Fruit fly (Drosophila melanogaster) whole organism, embryonic: ENCODE data around the gene CG7276.

Experiments used
- ATbp ChIP-seq: fragments of 200-800 bp; sonication (Bioruptor generic); optimal IDR thresholded peaks from 2 replicates; lab custom pipeline; 2017; ENCODE audit warnings: missing biosample characterization, mild to moderate bottlenecking, missing genetic modification characterization, missing genetic modification reagents
- Asciz ChIP-seq: fragments of 200-800 bp; sonication (Bioruptor generic); optimal IDR thresholded peaks from 2 replicates; lab custom pipeline; 2017; ENCODE audit warnings: missing biosample characterization, mild to moderate bottlenecking, missing genetic modification characterization, missing genetic modification reagents
- CG1024 ChIP-seq: fragments of 200-800 bp; sonication (Bioruptor generic); IDR thresholded peaks from 2 replicates; pipeline ENCODE4 v1.3.6; 2022; ENCODE audit warnings: missing biosample characterization, missing genetic modification characterization
- CG10431 ChIP-seq: fragments of 200-800 bp; sonication (Bioruptor generic); optimal IDR thresholded peaks from 3 replicates; lab custom pipeline; 2018; ENCODE audit warnings: missing biosample characterization, mild to moderate bottlenecking, missing genetic modification characterization
- CG13424 ChIP-seq: fragments of 200-800 bp; sonication (Bioruptor generic); optimal IDR thresholded peaks from 2 replicates; lab custom pipeline; 2019; ENCODE audit warnings: missing biosample characterization, mild to moderate bottlenecking, missing genetic modification characterization, moderate library complexity
- CG15479 ChIP-seq: fragments of 200-800 bp; sonication (Bioruptor generic); optimal IDR thresholded peaks from 3 replicates; lab custom pipeline; 2019; ENCODE audit warnings: missing biosample characterization, mild to moderate bottlenecking, missing genetic modification characterization, moderate library complexity
- CG15601 ChIP-seq: fragments of 200-800 bp; sonication (Bioruptor generic); optimal IDR thresholded peaks from 3 replicates; lab custom pipeline; 2019; ENCODE audit warnings: missing biosample characterization, mild to moderate bottlenecking, missing genetic modification characterization, moderate library complexity
- CG17361 ChIP-seq: fragments of 200-800 bp; sonication (Bioruptor generic); IDR thresholded peaks from 3 replicates; pipeline ENCODE4 v1.3.6; 2022; ENCODE audit warnings: missing biosample characterization, missing genetic modification characterization
- CG18262 ChIP-seq: fragments of 200-800 bp; optimal IDR thresholded peaks from 3 replicates; lab custom pipeline; 2019; ENCODE audit warnings: missing biosample characterization, mild to moderate bottlenecking, missing genetic modification characterization, moderate library complexity
- CG2678 ChIP-seq: fragments of 200-800 bp; sonication (Bioruptor generic); optimal IDR thresholded peaks from 3 replicates; lab custom pipeline; 2019; ENCODE audit warnings: missing biosample characterization, mild to moderate bottlenecking, missing genetic modification characterization, moderate library complexity
- CG3163 ChIP-seq: fragments of 200-800 bp; sonication (Bioruptor generic); optimal IDR thresholded peaks from 3 replicates; lab custom pipeline; 2016; ENCODE audit warnings: missing biosample characterization, missing genetic modification characterization
- CG4707 ChIP-seq: fragments of 200-800 bp; sonication (Bioruptor generic); optimal IDR thresholded peaks from 2 replicates; lab custom pipeline; 2018; ENCODE audit warnings: missing biosample characterization, mild to moderate bottlenecking, missing genetic modification characterization, moderate library complexity
- CG6254 ChIP-seq: fragments of 200-800 bp; sonication (Bioruptor generic); optimal IDR thresholded peaks from 3 replicates; lab custom pipeline; 2017; ENCODE audit warnings: mild to moderate bottlenecking, missing biosample characterization, missing genetic modification reagents, missing genetic modification characterization
- CG7839 ChIP-seq: fragments of 200-800 bp; sonication (Bioruptor generic); optimal IDR thresholded peaks from 3 replicates; lab custom pipeline; 2018; ENCODE audit warnings: missing biosample characterization, mild to moderate bottlenecking, missing genetic modification characterization, moderate library complexity
- CG9727 ChIP-seq: fragments of 200-800 bp; sonication (Bioruptor generic); optimal IDR thresholded peaks from 3 replicates; lab custom pipeline; 2017; ENCODE audit warnings: missing biosample characterization, mild to moderate bottlenecking, missing genetic modification characterization
- CG9932 ChIP-seq: fragments of 200-800 bp; sonication (Bioruptor generic); IDR thresholded peaks from 2 replicates; pipeline ENCODE4 v1.3.6; 2022; ENCODE audit warnings: missing biosample characterization, missing genetic modification characterization
- CTCF ChIP-seq: fragments of 200-800 bp; sonication (Bioruptor generic); optimal IDR thresholded peaks from 2 replicates; lab custom pipeline; 2017; ENCODE audit warnings: missing biosample characterization, mild to moderate bottlenecking, missing genetic modification characterization, moderate library complexity
- Dbx ChIP-seq: fragments of 200-800 bp; sonication (Bioruptor generic); IDR thresholded peaks from 3 replicates; pipeline ENCODE4 v1.3.6; 2022; ENCODE audit warnings: missing biosample characterization, missing genetic modification characterization
- E2f1 ChIP-seq: fragments of 200-800 bp; sonication (Bioruptor generic); IDR thresholded peaks from 2 replicates; pipeline ENCODE4 v1.3.6; 2022; ENCODE audit warnings: missing biosample characterization, missing genetic modification characterization
- Mes4 ChIP-seq: fragments of 200-800 bp; sonication (Bioruptor generic); optimal IDR thresholded peaks from 2 replicates; lab custom pipeline; 2016; ENCODE audit warnings: missing biosample characterization, missing genetic modification characterization
- Nf-YB ChIP-seq: fragments of 200-800 bp; sonication (Bioruptor generic); optimal IDR thresholded peaks from 3 replicates; lab custom pipeline; 2019; ENCODE audit warnings: missing biosample characterization, mild to moderate bottlenecking, missing genetic modification characterization, moderate library complexity
- Pdp1 ChIP-seq, 2 experiments: fragments of 200-800 bp; sonication (Bioruptor generic); optimal IDR thresholded peaks; 3 replicates each; lab custom pipeline; 2016; ENCODE audit warnings: missing biosample characterization in 2 of 2, missing genetic modification characterization in 2 of 2, mild to moderate bottlenecking in 1 of 2, moderate library complexity in 1 of 2
- Trl ChIP-seq, 3 experiments: fragments of >200 bp in 2 of 3; fragments of 200-800 bp in 1 of 3; sonication (Bioruptor generic) in 1 of 3; optimal IDR thresholded peaks; 2 replicates in 1 of 3; 3 replicates in 2 of 3; lab custom pipeline; 2016 to 2017; ENCODE audit warnings: missing biosample characterization in 1 of 3, missing genetic modification characterization in 1 of 3
- ap ChIP-seq: fragments of 200-800 bp; sonication (Bioruptor generic); IDR thresholded peaks from 2 replicates; pipeline ENCODE4 v1.3.6; 2022; ENCODE audit warnings: missing biosample characterization, missing genetic modification characterization
- ara ChIP-seq: fragments of 200-800 bp; sonication (Bioruptor generic); IDR thresholded peaks from 2 replicates; pipeline ENCODE4 v1.3.6; 2022; ENCODE audit warnings: missing biosample characterization, missing genetic modification characterization
- ato ChIP-seq: fragments of 200-800 bp; sonication (Bioruptor generic); IDR thresholded peaks from 2 replicates; pipeline ENCODE4 v1.3.6; 2022; ENCODE audit warnings: missing biosample characterization, missing genetic modification characterization; ENCODE audit not compliant: partially characterized antibody
- chn ChIP-seq: fragments of 200-800 bp; sonication (Bioruptor generic); optimal IDR thresholded peaks from 2 replicates; lab custom pipeline; 2016; ENCODE audit warnings: missing biosample characterization, missing genetic modification characterization
- exex ChIP-seq: fragments of 200-800 bp; sonication (Bioruptor generic); optimal IDR thresholded peaks from 4 replicates; lab custom pipeline; 2018; ENCODE audit warnings: missing biosample characterization, mild to moderate bottlenecking, missing genetic modification characterization, moderate library complexity
- fd3F ChIP-seq: fragments of 200-800 bp; sonication (Bioruptor generic); optimal IDR thresholded peaks from 2 replicates; lab custom pipeline; 2018; ENCODE audit warnings: missing biosample characterization, mild to moderate bottlenecking, missing genetic modification characterization, moderate library complexity
- gem ChIP-seq: fragments of 200-800 bp; sonication (Bioruptor generic); optimal IDR thresholded peaks from 2 replicates; lab custom pipeline; 2019; ENCODE audit warnings: missing biosample characterization, mild to moderate bottlenecking, missing genetic modification characterization, moderate library complexity
- hkb ChIP-seq, 2 experiments: fragments of 200-800 bp in 1 of 2; fragments of >200 bp in 1 of 2; sonication (Bioruptor generic) in 1 of 2; IDR thresholded peaks in 1 of 2; optimal IDR thresholded peaks in 1 of 2; 2 replicates each; pipeline versions ENCODE4 v1.3.6 to Lab custom; 2017 to 2022; ENCODE audit warnings: missing biosample characterization in 1 of 2, missing genetic modification characterization in 1 of 2
- kah ChIP-seq: fragments of 200-800 bp; sonication (Bioruptor generic); optimal IDR thresholded peaks from 2 replicates; lab custom pipeline; 2018; ENCODE audit warnings: missing biosample characterization, mild to moderate bottlenecking, missing genetic modification characterization
- lab ChIP-seq: fragments of 200-800 bp; sonication (Bioruptor generic); optimal IDR thresholded peaks from 3 replicates; lab custom pipeline; 2017; ENCODE audit warnings: missing biosample characterization, missing genetic modification characterization, mild to moderate bottlenecking, moderate library complexity, missing genetic modification reagents
- nerfin-1 ChIP-seq: fragments of 200-800 bp; sonication (Bioruptor generic); optimal IDR thresholded peaks from 3 replicates; lab custom pipeline; 2019; ENCODE audit warnings: missing biosample characterization, mild to moderate bottlenecking, missing genetic modification characterization, moderate library complexity
- nmo ChIP-seq: fragments of 200-800 bp; sonication (Bioruptor generic); optimal IDR thresholded peaks from 2 replicates; lab custom pipeline; 2018; ENCODE audit warnings: missing biosample characterization, mild to moderate bottlenecking, missing genetic modification characterization, moderate library complexity
- scrt ChIP-seq: fragments of 200-800 bp; sonication (Bioruptor generic); optimal IDR thresholded peaks from 2 replicates; lab custom pipeline; 2018; ENCODE audit warnings: missing biosample characterization, mild to moderate bottlenecking, missing genetic modification characterization, moderate library complexity
- sd ChIP-seq: fragments of 200-800 bp; sonication (Bioruptor generic); optimal IDR thresholded peaks from 3 replicates; lab custom pipeline; 2018; ENCODE audit warnings: missing biosample characterization, mild to moderate bottlenecking, missing genetic modification characterization, moderate library complexity
- sqz ChIP-seq: fragments of 200-800 bp; sonication (Bioruptor generic); optimal IDR thresholded peaks from 3 replicates; lab custom pipeline; 2018; ENCODE audit warnings: missing biosample characterization, mild to moderate bottlenecking, missing genetic modification characterization
- sug ChIP-seq: fragments of 200-800 bp; optimal IDR thresholded peaks from 2 replicates; lab custom pipeline; 2019; ENCODE audit warnings: missing biosample characterization, mild to moderate bottlenecking, missing genetic modification characterization, moderate library complexity
- tap ChIP-seq: fragments of 200-800 bp; optimal IDR thresholded peaks from 3 replicates; lab custom pipeline; 2019; ENCODE audit warnings: missing biosample characterization, mild to moderate bottlenecking, missing genetic modification characterization, moderate library complexity
- vvl ChIP-seq: fragments of 200-800 bp; sonication (Bioruptor generic); IDR thresholded peaks from 2 replicates; pipeline ENCODE4 v1.3.6; 2022; ENCODE audit warnings: missing biosample characterization, missing genetic modification characterization

Gene CG7276

DNA sequence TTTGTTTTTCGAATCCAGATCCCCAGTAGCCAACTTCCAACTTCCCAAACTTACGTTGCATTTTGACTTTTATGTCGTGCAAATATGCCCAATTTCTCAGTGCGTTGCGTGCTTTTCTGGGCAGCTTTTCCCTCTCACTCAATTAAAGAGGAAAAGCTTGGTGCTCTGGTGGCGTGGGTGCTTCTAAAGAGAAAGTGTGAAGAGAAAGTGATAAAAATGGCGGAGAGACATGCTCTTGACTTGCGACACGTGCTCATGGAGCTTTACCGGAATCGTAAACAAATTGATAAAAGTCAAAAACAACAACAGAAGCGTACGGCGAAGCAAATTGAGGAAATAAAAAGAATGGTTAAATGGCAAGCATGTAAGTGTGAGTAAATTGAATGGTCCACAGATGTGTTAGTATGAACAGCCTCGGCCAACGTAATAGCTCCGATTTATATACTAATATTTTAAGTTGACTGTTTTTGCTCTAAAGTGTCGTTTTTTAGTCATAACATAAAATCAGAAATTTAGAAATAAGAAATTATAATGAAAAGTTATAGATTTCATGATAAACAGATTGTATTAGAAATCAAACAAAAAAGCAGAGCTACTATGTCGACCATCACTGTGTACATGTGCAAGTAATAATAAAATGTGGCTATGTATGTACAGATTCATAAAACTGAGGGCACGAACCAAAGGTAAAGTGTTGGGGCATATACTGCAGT, 4.0 kb upstream of the CG7276 start (continued):
- TF ChIP-seq CG15601 = peak; percentile 15
- no peak for TF ChIP-seq Nf-YB (GFP tag; lab: Kevin White, UChicago)
- peak; percentile 63 for TF ChIP-seq gem (tag; lab: Kevin White, UChicago)
- no peak for TF ChIP-seq chn (GFP tag; lab: Kevin White, UChicago)
- TF ChIP-seq nmo (GFP tag; lab: Kevin White, UChicago) = peak; percentile 15
- TF ChIP-seq CG7839 (tag; lab: Kevin White, UChicago) = peak; percentile 46
- TF ChIP-seq Pdp1 (GFP tag; optimal IDR thresholded peaks at IDR 0.05; lab: Kevin White, UChicago) = peak in 1 of 2 experiments; percentile 0
- peak; percentile 34; the same call in 1 of the 2 replicates for TF ChIP-seq E2f1 (GFP tag; lab: Robert Waterston, UW)
- peak; percentile 8 for TF ChIP-seq CG6254 (GFP tag; lab: Kevin White, UChicago)
- TF ChIP-seq CG9932 (GFP tag; lab: Robert Waterston, UW) = peak; percentile 37; the same call in 1 of the 2 replicates
- no peak for TF ChIP-seq hkb (optimal IDR thresholded peaks at IDR 0.05; lab: Kevin White, UChicago)
- peak; percentile 44 for TF ChIP-seq hkb (GFP tag; IDR thresholded peaks at IDR 0.05; lab: Robert Waterston, UW)
- peak; percentile 60 for TF ChIP-seq tap (tag; lab: Kevin White, UChicago)

DNA sequence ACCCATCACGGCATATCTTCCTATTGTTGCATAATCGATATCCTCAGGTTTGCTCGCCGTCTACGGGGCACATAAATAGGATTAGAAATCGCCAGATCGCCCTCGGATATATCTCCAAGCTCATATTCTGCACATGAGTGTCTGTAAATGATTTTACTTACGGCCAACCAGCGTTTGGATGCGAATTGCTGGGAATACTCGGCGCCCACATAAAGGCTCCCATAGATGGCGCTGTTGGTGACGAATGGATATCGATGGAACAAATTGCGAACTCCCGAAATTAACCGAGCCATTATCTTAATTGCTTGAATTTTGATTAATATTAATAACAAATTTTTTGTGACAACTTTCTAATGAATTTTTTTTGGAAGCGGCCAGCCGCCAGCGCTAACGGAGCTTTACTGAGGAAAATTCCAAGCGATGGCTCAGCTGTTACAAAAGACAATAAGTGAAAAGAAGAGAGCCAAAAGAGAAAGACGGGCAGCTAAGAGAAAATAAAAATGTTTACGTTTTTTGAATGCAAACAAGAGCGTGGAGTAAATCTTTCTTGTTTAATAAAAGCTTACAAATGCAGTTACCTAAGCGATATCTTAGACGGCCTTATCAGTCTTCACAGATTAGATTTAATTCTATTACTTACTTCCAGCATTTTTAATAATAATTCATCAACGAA, 3.3 kb upstream of the CG7276 start:
- TF ChIP-seq sd (tag; lab: Kevin White, UChicago) (peak; percentile 49), CG4707 (GFP tag; lab: Kevin White, UChicago) (peak; percentile 1), CTCF (GFP tag; lab: Kevin White, UChicago) (peak; percentile 88), kah (GFP tag; lab: Kevin White, UChicago) (peak; percentile 3), CG15479 (GFP tag; lab: Kevin White, UChicago) (no peak), CG15601 (peak; percentile 20), CG18262 (tag; lab: Kevin White, UChicago) (no peak), CG1024 (GFP tag; lab: Robert Waterston, UW) (0 out of 2 replicates have a peak, but pooled peaks have one; percentile 7), Mes4 (no peak), Asciz (GFP tag; lab: Kevin White, UChicago) (peak; percentile 51), Dbx (GFP tag; lab: Robert Waterston, UW) (0 out of 3 replicates have a peak, but pooled peaks have one; percentile 35), scrt (GFP tag; lab: Kevin White, UChicago) (no peak), CG3163 (peak; percentile 86), sug (tag; lab: Kevin White, UChicago) (peak; percentile 1), vvl (0 out of 2 replicates have a peak, but pooled peaks have one; percentile 0), Pdp1 (GFP tag; optimal IDR thresholded peaks at IDR 0.05; lab: Kevin White, UChicago) (peak in 1 of 2 experiments; percentile 51), CG10431 (GFP tag; lab: Kevin White, UChicago) (peak; percentile 11), nerfin-1 (peak; percentile 7), sqz (GFP tag; lab: Kevin White, UChicago) (peak; percentile 38), ATbp (peak; percentile 35), exex (tag; lab: Kevin White, UChicago) (peak; percentile 21), CG13424 (tag; lab: Kevin White, UChicago) (no peak), ato (GFP tag; lab: Robert Waterston, UW) (0 out of 2 replicates have a peak, but pooled peaks have one; percentile 35), Trl (optimal IDR thresholded peaks at IDR 0.05; lab: Kevin White, UChicago) (peak; percentile 56 to 65), Trl (GFP tag; optimal IDR thresholded peaks at IDR 0.05; lab: Kevin White, UChicago) (no peak), CG17361 (GFP tag; lab: Robert Waterston, UW) (0 out of 3 replicates have a peak, but pooled peaks have one; percentile 8), ap (GFP tag; lab: Robert Waterston, UW) (no peak), CG2678 (tag; lab: Kevin White, UChicago) (peak; percentile 20), lab (GFP tag; lab: Kevin White, UChicago) (peak; percentile 25), ara (GFP tag; lab: Robert Waterston, UW) (peak; percentile 47; the same call in 1 of the 2 replicates), CG9727 (no peak), Nf-YB (GFP tag; lab: Kevin White, UChicago) (no peak), fd3F (GFP tag; lab: Kevin White, UChicago) (no peak)
- TF ChIP-seq, all 482 proteins: peak for 23
